Worm (Caenorhabditis elegans) whole organism, mixed stage, embryonic: ENCODE data around the gene ZK1320.9.

ENCODE experiments used
- elt-1 ChIP-seq: sonication (generic microtip); optimal IDR thresholded peaks from 2 replicates; lab custom pipeline; 2017; ENCODE audit warnings: missing genetic modification characterization, mild to moderate bottlenecking, missing compliant biosample characterization, antibody characterized with exemption, moderate library complexity, borderline replicate concordance; ENCODE audit not compliant: insufficient read depth
- ham-2 ChIP-seq: fragments of 200-800 bp; sonication (Bioruptor generic); optimal IDR thresholded peaks from 2 replicates; lab custom pipeline; 2018; ENCODE audit warnings: mild to moderate bottlenecking, missing genetic modification characterization, missing compliant biosample characterization
- lsy-2 ChIP-seq: fragments of 150-350 bp; optimal IDR thresholded peaks from 2 replicates; lab custom pipeline; 2014; ENCODE audit warnings: missing biosample characterization, missing genetic modification characterization
- nhr-12 ChIP-seq: fragments of 150-350 bp; optimal IDR thresholded peaks from 2 replicates; lab custom pipeline; 2014; ENCODE audit warnings: missing biosample characterization, missing genetic modification characterization
- nhr-76 ChIP-seq: sonication (generic microtip); optimal IDR thresholded peaks from 2 replicates; lab custom pipeline; 2017; ENCODE audit warnings: missing biosample characterization, missing genetic modification characterization
- pha-4 ChIP-seq: fragments of 150-350 bp; optimal IDR thresholded peaks from 2 replicates; lab custom pipeline; 2018; ENCODE audit warnings: missing biosample characterization, missing genetic modification reagents, missing genetic modification characterization

ce11 chrII:9658915-9659314, 27.6 kb downstream of the ZK1320.9 start, which contains the start of gene ZK1320.2:
- no peak for TF ChIP-seq lsy-2
- no peak for TF ChIP-seq ham-2 (GFP tag; lab: Kevin White, UChicago)
- no peak for TF ChIP-seq nhr-12 (tag; lab: Kevin White, UChicago)
- no peak for TF ChIP-seq elt-1 (tag; lab: Kevin White, UChicago)
- no peak for TF ChIP-seq pha-4 (tag; lab: Kevin White, UChicago)
- no peak for TF ChIP-seq nhr-76 (tag; lab: Kevin White, UChicago)
